Fruit fly (Drosophila melanogaster): ENCODE data around the gene Syx7.

The Syx7 gene

dm6 chr3L:21433098-21433497 lies 12.5 kb upstream of the Syx7 start, which contains the start of the genes barc and Aef1 (continued):
- TF ChIP-seq Blimp-1 (GFP tag; optimal IDR thresholded peaks at IDR 0.05), result peak; percentile 71
- no peak for TF ChIP-seq usp (GFP tag; optimal IDR thresholded peaks at IDR 0.05)
- TF ChIP-seq lilli (GFP tag; optimal IDR thresholded peaks at IDR 0.05), result peak; percentile 94
- peak; percentile 20 for TF ChIP-seq CG2875 (GFP tag; optimal IDR thresholded peaks at IDR 0.05)
- peak; percentile 65 for TF ChIP-seq repo (GFP tag; optimal IDR thresholded peaks at IDR 0.05)
- TF ChIP-seq Med (GFP tag), result peak; percentile 96
- peak; percentile 87 for TF ChIP-seq Optix (GFP tag; IDR thresholded peaks at IDR 0.05)
- TF ChIP-seq PHDP (tag; optimal IDR thresholded peaks at IDR 0.05), result peak; percentile 81
- TF ChIP-seq cas (GFP tag; IDR thresholded peaks at IDR 0.05), result peak; percentile 65; the same call in 1 of the 2 replicates
- peak; percentile 87 for TF ChIP-seq klu (GFP tag; IDR thresholded peaks at IDR 0.05)
- peak in 1 of 3 experiments; percentile 89 for TF ChIP-seq lola (GFP tag; optimal IDR thresholded peaks at IDR 0.05)
- TF ChIP-seq bbx (GFP tag; IDR thresholded peaks at IDR 0.05; ENCODE audit: partially characterized antibody), result peak; percentile 46; the same call in 1 of the 2 replicates
- peak; percentile 77 for TF ChIP-seq Antp (GFP tag; optimal IDR thresholded peaks at IDR 0.05)
- TF ChIP-seq bowl (GFP tag; IDR thresholded peaks at IDR 0.05), result no peak
- TF ChIP-seq sima (GFP tag; optimal IDR thresholded peaks at IDR 0.05), result peak; percentile 17
- 0 out of 2 replicates have a peak, but pooled peaks have one; percentile 7 for TF ChIP-seq aop (GFP tag; IDR thresholded peaks at IDR 0.05)
- peak; percentile 87 for TF ChIP-seq CG13424 (tag; optimal IDR thresholded peaks at IDR 0.05)
- 0 out of 2 replicates have a peak, but pooled peaks have one; percentile 30 for TF ChIP-seq ham (GFP tag; IDR thresholded peaks at IDR 0.05)
- TF ChIP-seq CG15601 (tag; optimal IDR thresholded peaks at IDR 0.05), result peak; percentile 76
- peak; percentile 51; the same call in 1 of the 2 replicates for TF ChIP-seq CG43689 (GFP tag; IDR thresholded peaks at IDR 0.05)
- TF ChIP-seq CG9215 (GFP tag; IDR thresholded peaks at IDR 0.05), result peak; percentile 93
- peak; percentile 83 for TF ChIP-seq CG13287 (GFP tag; IDR thresholded peaks at IDR 0.05; ENCODE audit: partially characterized antibody)
- TF ChIP-seq CG8478 (optimal IDR thresholded peaks at IDR 0.05), result no peak
- peak; percentile 34 for TF ChIP-seq org-1 (GFP tag; optimal IDR thresholded peaks at IDR 0.05)
- TF ChIP-seq pho (GFP tag; optimal IDR thresholded peaks at IDR 0.05), result peak; percentile 86
- peak; percentile 79 for TF ChIP-seq CG30020 (tag; optimal IDR thresholded peaks at IDR 0.05)
- TF ChIP-seq vvl (GFP tag; IDR thresholded peaks at IDR 0.05), result peak; percentile 85
- peak; percentile 87 for TF ChIP-seq bab2 (GFP tag; optimal IDR thresholded peaks at IDR 0.05)
- TF ChIP-seq Taf1 (GFP tag; IDR thresholded peaks at IDR 0.05), result peak; percentile 83; the same call in 1 of the 2 replicates
- peak; percentile 59 for TF ChIP-seq onecut (GFP tag; IDR thresholded peaks at IDR 0.05)
- peak; percentile 47 for TF ChIP-seq ftz-f1 (GFP tag; optimal IDR thresholded peaks at IDR 0.05)
- peak; percentile 85 for TF ChIP-seq CG7786 (GFP tag; optimal IDR thresholded peaks at IDR 0.05)
- TF ChIP-seq CG4404 (GFP tag; IDR thresholded peaks at IDR 0.05), result peak; percentile 95
- peak; percentile 56 for TF ChIP-seq CG3838 (GFP tag; optimal IDR thresholded peaks at IDR 0.05)
- TF ChIP-seq Asciz (GFP tag; optimal IDR thresholded peaks at IDR 0.05), result no peak
- peak; percentile 87 for TF ChIP-seq pum (GFP tag; optimal IDR thresholded peaks at IDR 0.05)
- TF ChIP-seq CG9932 (GFP tag; IDR thresholded peaks at IDR 0.05), result peak; percentile 96
- TF ChIP-seq fd3F (GFP tag; optimal IDR thresholded peaks at IDR 0.05), result peak; percentile 80
- peak; percentile 80 for TF ChIP-seq cato (GFP tag; optimal IDR thresholded peaks at IDR 0.05; ENCODE audit: borderline replicate concordance)
- TF ChIP-seq Sry-β (GFP tag; optimal IDR thresholded peaks at IDR 0.05), result peak; percentile 58
- TF ChIP-seq CG11723 (GFP tag; optimal IDR thresholded peaks at IDR 0.05), result peak; percentile 68
- peak; percentile 87 for TF ChIP-seq CG2678 (tag; optimal IDR thresholded peaks at IDR 0.05)
- peak; percentile 44 for TF ChIP-seq dm (GFP tag; optimal IDR thresholded peaks at IDR 0.05)
- peak; percentile 78 for TF ChIP-seq CG13123 (GFP tag; optimal IDR thresholded peaks at IDR 0.05)
- TF ChIP-seq CG13624 (GFP tag; optimal IDR thresholded peaks at IDR 0.05), result peak; percentile 81
- TF ChIP-seq CG10959 (GFP tag; IDR thresholded peaks at IDR 0.05), result peak; percentile 78
- peak; percentile 84 for TF ChIP-seq CG10366 (GFP tag; IDR thresholded peaks at IDR 0.05)
- TF ChIP-seq MTF-1 (GFP tag; optimal IDR thresholded peaks at IDR 0.05; ENCODE audit: borderline replicate concordance), result no peak
- peak; percentile 84 for TF ChIP-seq CG10543 (GFP tag; optimal IDR thresholded peaks at IDR 0.05)
- peak; percentile 83 for TF ChIP-seq ara (GFP tag; IDR thresholded peaks at IDR 0.05)
- TF ChIP-seq tup (GFP tag; optimal IDR thresholded peaks at IDR 0.05), result peak; percentile 62
